Fruit fly (Drosophila melanogaster) whole organism, adult: ENCODE results near the gene Ccdc114.

Source experiments
- CG12768 ChIP-seq: fragments of 200-800 bp; sonication (Bioruptor generic); optimal IDR thresholded peaks from 2 replicates; lab custom pipeline; 2017; ENCODE audit warnings: missing biosample characterization, missing genetic modification characterization, mild to moderate bottlenecking, moderate library complexity, missing genetic modification reagents
- Clk ChIP-seq: fragments of 200-800 bp; sonication (Bioruptor generic); optimal IDR thresholded peaks from 2 replicates; lab custom pipeline; 2017; ENCODE audit warnings: missing biosample characterization, missing genetic modification characterization
- Crg-1 ChIP-seq: fragments of 200-800 bp; sonication (Bioruptor generic); optimal IDR thresholded peaks from 2 replicates; lab custom pipeline; 2016; ENCODE audit warnings: missing biosample characterization, missing genetic modification characterization
- bab1 ChIP-seq: fragments of 200-800 bp; sonication (Bioruptor generic); optimal IDR thresholded peaks from 3 replicates; lab custom pipeline; 2019; ENCODE audit warnings: missing biosample characterization, mild to moderate bottlenecking, missing genetic modification characterization, moderate library complexity
- cic ChIP-seq: fragments of 200-800 bp; sonication (Bioruptor generic); optimal IDR thresholded peaks from 2 replicates; lab custom pipeline; 2017; ENCODE audit warnings: missing biosample characterization, mild to moderate bottlenecking, missing genetic modification characterization, moderate library complexity
- cnc ChIP-seq, 2 experiments: fragments of >200 bp; optimal IDR thresholded peaks; 2 replicates each; lab custom pipeline; 2017

dm6 chr3R:16640005-16640408 is 15.5 kb upstream of the Ccdc114 start, which contains the start of gene nonA-l:
- TF ChIP-seq cnc (optimal IDR thresholded peaks at IDR 0.05; lab: Kevin White, UChicago) (no peak), Crg-1 (no peak), cic (no peak), Clk (GFP tag; lab: Kevin White, UChicago) (no peak), bab1 (GFP tag; lab: Kevin White, UChicago) (peak; percentile 33), CG12768 (no peak)
